Worm (Caenorhabditis elegans): ENCODE data around the gene pqn-8.

DNA sequence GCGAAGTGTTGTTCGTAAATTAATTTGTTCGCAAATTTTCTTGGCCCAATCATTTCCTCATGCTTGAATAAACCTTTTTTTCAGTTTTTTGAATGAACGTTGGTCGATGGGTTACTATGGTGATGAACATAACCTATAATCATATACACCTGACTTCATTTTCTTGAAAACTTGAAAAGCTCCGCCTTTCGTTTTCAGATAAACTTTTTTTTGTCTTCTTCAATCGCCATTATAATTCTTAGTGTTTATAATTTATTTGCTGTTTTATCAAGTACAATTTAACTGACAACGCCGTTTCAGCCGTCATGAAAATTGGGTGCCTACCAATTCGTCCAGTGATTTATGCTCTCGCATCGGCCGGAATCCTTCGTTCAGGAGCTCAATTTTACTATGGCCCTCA lies 39.4 kb upstream of the pqn-8 start, which contains the start of gene M04D8.7:
- TF ChIP-seq nhr-90 (tag; optimal IDR thresholded peaks at IDR 0.05; ENCODE audit: poor library complexity) (no peak), zag-1 (tag; optimal IDR thresholded peaks at IDR 0.05) (no peak), alr-1 (tag; optimal IDR thresholded peaks at IDR 0.05; ENCODE audit: borderline replicate concordance) (no peak), nhr-28 (tag; optimal IDR thresholded peaks at IDR 0.05) (no peak), F16B12.6 (tag; optimal IDR thresholded peaks at IDR 0.05) (no peak), unc-62 (GFP tag; optimal IDR thresholded peaks at IDR 0.05) (no peak)
